Worm (Caenorhabditis elegans) whole organism, L4 larva: ENCODE measurements around the gene T20B5.2.
A peak's percentile ranks its signal among the peaks of the same experiment; 100 is the strongest.

Experiments
- D1046.2 ChIP-seq: fragments of 200-800 bp; sonication (Bioruptor generic); IDR thresholded peaks from 2 replicates; pipeline ENCODE4 v1.3.6; 2022; ENCODE audit warnings: missing genetic modification characterization, missing compliant biosample characterization
- F10B5.3 ChIP-seq: sonication (generic microtip); optimal IDR thresholded peaks from 2 replicates; lab custom pipeline; 2016; ENCODE audit warnings: mild to moderate bottlenecking, missing genetic modification characterization, missing compliant biosample characterization
- F37D6.2 ChIP-seq: sonication (generic microtip); optimal IDR thresholded peaks from 2 replicates; lab custom pipeline; 2016; ENCODE audit warnings: mild to moderate bottlenecking, missing genetic modification characterization, missing compliant biosample characterization
- ceh-28 ChIP-seq: fragments of 150-350 bp; optimal IDR thresholded peaks from 2 replicates; lab custom pipeline; 2014; ENCODE audit warnings: missing biosample characterization, missing genetic modification reagents, missing genetic modification characterization
- ceh-82 ChIP-seq: sonication (generic microtip); optimal IDR thresholded peaks from 2 replicates; lab custom pipeline; 2017; ENCODE audit warnings: missing biosample characterization, missing genetic modification characterization
- cey-2 ChIP-seq: sonication (generic microtip); optimal IDR thresholded peaks from 3 replicates; lab custom pipeline; 2017; ENCODE audit warnings: missing genetic modification characterization, mild to moderate bottlenecking, missing compliant biosample characterization, antibody characterized with exemption, borderline replicate concordance; ENCODE audit not compliant: insufficient read depth
- ctbp-1 ChIP-seq: fragments of 200-800 bp; sonication (Bioruptor generic); IDR thresholded peaks from 2 replicates; pipeline ENCODE4 v1.3.6; 2022; ENCODE audit warnings: missing genetic modification reagents, missing genetic modification characterization, missing compliant biosample characterization
- daf-12 ChIP-seq: fragments of 150-350 bp; optimal IDR thresholded peaks from 2 replicates; lab custom pipeline; 2014; ENCODE audit warnings: missing biosample characterization, missing genetic modification reagents, missing genetic modification characterization
- daf-16 ChIP-seq, 3 experiments: sonication (generic microtip); optimal IDR thresholded peaks; 2 replicates each; lab custom pipeline; 2016 to 2017; ENCODE audit warnings: missing genetic modification characterization in 3 of 3, missing genetic modification reagents in 3 of 3, mild to moderate bottlenecking in 2 of 3, missing compliant biosample characterization in 2 of 3, missing biosample characterization in 1 of 3, moderate library complexity in 1 of 3
- daf-8 ChIP-seq: fragments of 200-800 bp; sonication (Bioruptor generic); IDR thresholded peaks from 2 replicates; pipeline ENCODE4 v1.3.6; 2022; ENCODE audit warnings: missing genetic modification characterization, missing compliant biosample characterization
- dmd-6 ChIP-seq: fragments of 200-800 bp; sonication (Bioruptor generic); IDR thresholded peaks from 2 replicates; pipeline ENCODE4 v1.3.6; 2022; ENCODE audit warnings: missing genetic modification reagents, missing genetic modification characterization, missing compliant biosample characterization
- duxl-1 ChIP-seq: sonication (generic microtip); optimal IDR thresholded peaks from 2 replicates; lab custom pipeline; 2016; ENCODE audit warnings: mild to moderate bottlenecking, missing genetic modification characterization, moderate library complexity, missing compliant biosample characterization; ENCODE audit not compliant: poor library complexity
- dve-1 ChIP-seq: sonication (generic microtip); optimal IDR thresholded peaks from 2 replicates; lab custom pipeline; 2017; ENCODE audit warnings: antibody characterized with exemption, mild to moderate bottlenecking, missing genetic modification characterization, missing compliant biosample characterization; ENCODE audit not compliant: insufficient read depth
- fkh-10 ChIP-seq: fragments of 150-350 bp; optimal IDR thresholded peaks from 2 replicates; lab custom pipeline; 2014; ENCODE audit warnings: missing biosample characterization, missing genetic modification reagents, missing genetic modification characterization
- hif-1 ChIP-seq, 2 experiments: sonication (generic microtip); optimal IDR thresholded peaks; 2 replicates each; lab custom pipeline; 2016 to 2017; ENCODE audit warnings: missing compliant biosample characterization in 2 of 2, missing genetic modification characterization in 2 of 2, missing genetic modification reagents in 2 of 2, missing genotype in 2 of 2, mild to moderate bottlenecking in 1 of 2
- hlh-30 ChIP-seq: sonication (generic microtip); optimal IDR thresholded peaks from 2 replicates; lab custom pipeline; 2017; ENCODE audit warnings: antibody characterized with exemption, mild to moderate bottlenecking, missing genetic modification characterization, missing compliant biosample characterization; ENCODE audit not compliant: insufficient read depth
- jun-1 ChIP-seq: fragments of 150-350 bp; optimal IDR thresholded peaks from 2 replicates; lab custom pipeline; 2014; ENCODE audit warnings: missing biosample characterization, missing genetic modification reagents, missing genetic modification characterization
- lim-7 ChIP-seq: fragments of 200-800 bp; sonication (Bioruptor generic); IDR thresholded peaks from 2 replicates; pipeline ENCODE4 v1.3.6; 2022; ENCODE audit warnings: missing genetic modification characterization, missing compliant biosample characterization
- lin-13 ChIP-seq: fragments of 150-350 bp; optimal IDR thresholded peaks from 2 replicates; lab custom pipeline; 2014; ENCODE audit warnings: missing biosample characterization, missing genetic modification reagents, missing genetic modification characterization
- lin-39 ChIP-seq: fragments of 150-350 bp; optimal IDR thresholded peaks from 2 replicates; lab custom pipeline; 2014; ENCODE audit warnings: missing biosample characterization, missing genetic modification reagents, missing genetic modification characterization
- lir-3 ChIP-seq: sonication (generic microtip); optimal IDR thresholded peaks from 2 replicates; lab custom pipeline; 2016; ENCODE audit warnings: mild to moderate bottlenecking, missing genetic modification characterization, missing compliant biosample characterization
- madf-5 ChIP-seq, 2 experiments: fragments of 200-800 bp; sonication (Bioruptor generic); IDR thresholded peaks; 2 replicates each; pipeline ENCODE4 v1.3.6; 2022; ENCODE audit warnings: missing compliant biosample characterization in 2 of 2, missing genetic modification characterization in 2 of 2
- madf-9 ChIP-seq: fragments of 200-800 bp; sonication (Bioruptor generic); conservative IDR thresholded peaks from 2 replicates; pipeline ENCODE4 v1.3.6; 2022; ENCODE audit warnings: missing genetic modification reagents, missing genetic modification characterization, missing compliant biosample characterization
- mdt-29 ChIP-seq: fragments of 200-800 bp; sonication (Bioruptor generic); IDR thresholded peaks from 2 replicates; pipeline ENCODE4 v1.3.6; 2022; ENCODE audit warnings: missing genetic modification reagents, missing genetic modification characterization, missing compliant biosample characterization
- mes-2 ChIP-seq: sonication (generic microtip); optimal IDR thresholded peaks from 2 replicates; lab custom pipeline; 2016; ENCODE audit warnings: missing genotype, mild to moderate bottlenecking, missing genetic modification characterization, missing compliant biosample characterization; ENCODE audit not compliant: poor library complexity, severe bottlenecking
- mxl-2 ChIP-seq: fragments of 200-800 bp; sonication (Bioruptor generic); conservative IDR thresholded peaks from 2 replicates; pipeline ENCODE4 v1.3.6; 2022; ENCODE audit warnings: missing genetic modification reagents, missing genetic modification characterization, missing compliant biosample characterization
- mxl-3 ChIP-seq: fragments of 200-800 bp; sonication (Bioruptor generic); optimal IDR thresholded peaks from 2 replicates; lab custom pipeline; 2018; ENCODE audit warnings: mild to moderate bottlenecking, missing genetic modification characterization, missing compliant biosample characterization
- nhr-28 ChIP-seq: fragments of 150-350 bp; optimal IDR thresholded peaks from 2 replicates; lab custom pipeline; 2014; ENCODE audit warnings: missing biosample characterization, missing genetic modification characterization
- nhr-41 ChIP-seq: fragments of 200-800 bp; sonication (Bioruptor generic); IDR thresholded peaks from 2 replicates; pipeline ENCODE4 v1.3.6; 2022; ENCODE audit warnings: missing genetic modification reagents, missing genetic modification characterization, missing compliant biosample characterization
- nhr-48 ChIP-seq: sonication (generic microtip); optimal IDR thresholded peaks from 2 replicates; lab custom pipeline; 2016; ENCODE audit warnings: mild to moderate bottlenecking, missing genetic modification characterization, missing compliant biosample characterization
- nhr-6 ChIP-seq: fragments of 150-350 bp; optimal IDR thresholded peaks from 2 replicates; lab custom pipeline; 2014; ENCODE audit warnings: missing biosample characterization, missing genetic modification characterization
- nhr-77 ChIP-seq: fragments of 150-350 bp; optimal IDR thresholded peaks from 2 replicates; lab custom pipeline; 2014; ENCODE audit warnings: missing biosample characterization, missing genetic modification characterization
- pqm-1 ChIP-seq: sonication (generic microtip); optimal IDR thresholded peaks from 2 replicates; lab custom pipeline; 2017; ENCODE audit warnings: missing biosample characterization, missing genetic modification characterization
- saeg-2 ChIP-seq: fragments of 200-800 bp; sonication (Bioruptor generic); IDR thresholded peaks from 2 replicates; pipeline ENCODE4 v1.3.6; 2022; ENCODE audit warnings: missing genetic modification reagents, missing genetic modification characterization, missing compliant biosample characterization
- tra-1 ChIP-seq: fragments of 200-800 bp; sonication (Bioruptor generic); IDR thresholded peaks from 2 replicates; pipeline ENCODE4 v1.3.6; 2022; ENCODE audit warnings: missing genetic modification reagents, missing genetic modification characterization, missing compliant biosample characterization
- unc-39 ChIP-seq: sonication (generic microtip); optimal IDR thresholded peaks from 2 replicates; lab custom pipeline; 2017; ENCODE audit warnings: missing biosample characterization, missing genetic modification characterization
- unc-62 ChIP-seq, 3 experiments: fragments of 150-350 bp in 1 of 3; sonication (generic microtip); optimal IDR thresholded peaks in 2 of 3; peaks in 1 of 3; 1 replicate in 1 of 3; 2 replicates in 2 of 3; lab custom pipeline; 2014 to 2017; ENCODE audit warnings: missing biosample characterization in 3 of 3, missing genetic modification characterization in 3 of 3, missing genetic modification reagents in 3 of 3, missing genotype in 1 of 3
- vab-7 ChIP-seq: fragments of 200-800 bp; sonication (Bioruptor generic); IDR thresholded peaks from 2 replicates; pipeline ENCODE4 v1.3.6; 2022; ENCODE audit warnings: missing genetic modification reagents, missing genetic modification characterization, missing compliant biosample characterization
- zfp-2 ChIP-seq: sonication (generic microtip); optimal IDR thresholded peaks from 2 replicates; lab custom pipeline; 2016; ENCODE audit warnings: mild to moderate bottlenecking, missing genetic modification characterization, missing compliant biosample characterization

The T20B5.2 gene

DNA sequence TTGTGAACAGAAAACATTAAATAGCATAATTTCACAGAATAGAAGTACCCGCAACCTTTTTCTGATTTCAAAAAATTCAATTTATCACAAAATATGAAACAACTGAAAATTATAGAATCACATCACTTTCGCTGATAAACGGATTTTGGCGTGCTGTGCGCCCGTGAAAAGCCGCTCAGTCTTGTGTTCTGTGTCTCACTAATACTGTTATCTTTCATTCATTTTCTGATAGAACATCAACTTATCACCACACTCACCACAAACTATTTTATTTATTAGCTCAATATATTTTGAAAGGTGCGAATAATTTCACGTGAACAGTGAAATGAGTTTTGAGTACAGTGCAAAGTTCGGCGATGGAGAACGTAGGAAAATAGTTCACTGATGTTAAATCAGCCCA is 33.1 kb downstream of the T20B5.2 start:
- TF ChIP-seq daf-12 (tag; lab: Kevin White, UChicago): no peak
- no peak for TF ChIP-seq daf-16 (GFP tag; optimal IDR thresholded peaks at IDR 0.05; lab: Kevin White, UChicago)
- peak; percentile 77 for TF ChIP-seq daf-16 (tag; optimal IDR thresholded peaks at IDR 0.05; lab: Kevin White, UChicago)
- TF ChIP-seq nhr-48 (tag; lab: Kevin White, UChicago): peak; percentile 27
- TF ChIP-seq nhr-28 (tag; lab: Kevin White, UChicago): peak; percentile 83
- peak; percentile 56 for TF ChIP-seq pqm-1 (tag; lab: Kevin White, UChicago)
- TF ChIP-seq F37D6.2 (tag; lab: Kevin White, UChicago): no peak
- TF ChIP-seq lim-7: no peak
- peak; percentile 13 for TF ChIP-seq hlh-30
- peak; percentile 75 for TF ChIP-seq dve-1 (tag; lab: Kevin White, UChicago)
- TF ChIP-seq zfp-2 (tag; lab: Kevin White, UChicago): no peak
- TF ChIP-seq madf-5 (GFP tag; IDR thresholded peaks at IDR 0.05; lab: Robert Waterston, UW): no peak
- TF ChIP-seq cey-2: no peak
- TF ChIP-seq dmd-6: peak; percentile 67
- TF ChIP-seq nhr-77 (tag; lab: Kevin White, UChicago): no peak

DNA sequence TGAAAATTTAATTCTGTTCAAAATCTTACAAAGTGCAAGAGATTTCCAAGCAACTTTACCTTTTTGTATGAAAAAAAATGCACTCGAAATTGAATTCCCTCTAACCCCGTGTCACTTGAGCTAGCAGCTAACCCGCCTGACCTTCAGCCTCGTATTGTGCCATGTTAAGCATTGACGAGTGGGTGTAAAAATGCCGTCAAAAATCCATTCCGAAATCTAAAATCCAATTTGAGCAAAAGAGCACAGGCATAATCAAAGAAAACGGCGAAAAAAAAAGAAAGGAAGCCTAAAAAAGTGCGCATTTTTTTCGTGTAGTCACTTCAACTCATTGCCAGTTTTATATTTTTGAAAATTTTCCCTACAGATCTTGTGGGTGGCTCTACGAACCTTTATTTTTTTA is 33.5 kb downstream of the T20B5.2 start, which contains the start of gene pkc-2:
TSS of gene pkc-2 (plus strand) at position 318 of the 400 bp plus-strand sequence.
- TF ChIP-seq mxl-3 (GFP tag; lab: Kevin White, UChicago) (no peak), saeg-2 (GFP tag; lab: Robert Waterston, UW) (no peak), fkh-10 (GFP tag; lab: Kevin White, UChicago) (peak; percentile 88), hif-1 (tag; optimal IDR thresholded peaks at IDR 0.05; lab: Kevin White, UChicago) (no peak)

DNA sequence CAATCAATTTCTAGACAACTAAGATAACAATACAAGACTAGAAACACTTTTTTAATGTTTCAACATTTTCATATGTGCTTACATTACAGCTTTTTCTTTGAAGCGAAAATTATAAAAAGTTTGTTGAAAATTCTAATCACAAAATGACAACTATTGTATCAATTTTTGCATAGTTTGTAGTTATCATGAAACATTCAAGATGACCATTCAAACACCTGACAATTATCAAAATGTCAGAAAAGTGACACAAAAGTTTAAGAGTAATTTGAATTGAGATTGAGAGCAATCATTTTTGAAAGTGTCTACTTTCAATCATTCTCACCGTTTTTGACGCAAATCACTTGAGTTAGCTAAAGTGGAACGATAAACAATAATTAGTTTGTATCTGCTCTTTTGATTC is 39.0 kb downstream of the T20B5.2 start:
- TF ChIP-seq daf-16 (GFP tag; optimal IDR thresholded peaks at IDR 0.05; lab: Kevin White, UChicago) (no peak), daf-16 (tag; optimal IDR thresholded peaks at IDR 0.05; lab: Kevin White, UChicago) (peak; percentile 28), ceh-28 (tag; lab: Kevin White, UChicago) (no peak), dmd-6 (peak; percentile 78), nhr-41 (GFP tag; lab: Robert Waterston, UW) (no peak), nhr-28 (tag; lab: Kevin White, UChicago) (peak; percentile 46)

DNA sequence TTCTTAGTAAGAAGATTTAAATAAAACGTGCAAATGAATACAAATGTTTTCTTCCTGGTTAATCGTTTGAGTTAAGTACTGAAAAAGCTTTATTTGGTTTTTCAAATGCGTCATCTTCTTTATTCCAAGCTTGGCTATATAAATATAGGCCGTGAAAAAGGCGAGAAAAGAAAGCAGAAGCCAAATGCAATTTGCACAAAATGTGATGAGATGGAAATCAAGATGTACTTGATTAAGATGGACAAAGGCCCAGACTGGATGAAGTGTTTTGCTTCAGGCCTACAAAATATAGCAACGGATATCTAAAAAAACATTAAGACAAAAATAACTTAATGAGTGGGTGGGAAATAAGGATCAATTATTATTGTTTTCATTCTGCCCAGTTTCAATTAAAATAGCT is 41.3 kb downstream of the T20B5.2 start:
- no peak for TF ChIP-seq daf-8 (GFP tag; lab: Robert Waterston, UW)
- TF ChIP-seq unc-62 (GFP tag; optimal IDR thresholded peaks at IDR 0.05 in 1 of 2; lab: Kevin White, UChicago): peak in 1 of 2 experiments; percentile 28
- no peak for TF ChIP-seq unc-62 (tag; optimal IDR thresholded peaks at IDR 0.05; lab: Kevin White, UChicago)
- TF ChIP-seq, all 104 proteins: peak for 1

DNA sequence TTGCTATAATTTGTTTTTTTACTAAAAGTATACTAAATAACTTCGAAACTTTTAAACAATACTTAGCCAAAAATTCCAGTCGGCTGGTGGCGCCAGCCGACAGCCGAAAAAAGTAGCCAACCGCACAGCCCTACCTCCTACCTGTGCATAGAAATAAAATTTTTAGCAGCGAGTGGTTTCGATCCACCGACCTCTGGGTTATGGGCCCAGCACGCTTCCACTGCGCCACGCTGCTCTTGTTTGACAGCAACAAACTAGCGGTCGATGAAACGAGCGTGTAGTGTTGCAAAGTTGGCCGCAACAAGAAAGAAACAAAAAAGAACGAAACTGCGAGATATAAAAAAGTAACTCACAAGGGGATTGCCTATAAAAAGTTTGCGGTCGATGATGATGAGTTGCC is 42.0 kb downstream of the T20B5.2 start:
- TF ChIP-seq dmd-6 (peak; percentile 48), jun-1 (tag; lab: Kevin White, UChicago) (no peak), ceh-82 (tag; lab: Kevin White, UChicago) (no peak), madf-9 (GFP tag; lab: Robert Waterston, UW) (peak; percentile 58; the same call in 1 of the 2 replicates), saeg-2 (GFP tag; lab: Robert Waterston, UW) (0 out of 2 replicates have a peak, but pooled peaks have one; percentile 46), daf-12 (tag; lab: Kevin White, UChicago) (no peak), lin-13 (peak; percentile 1), F10B5.3 (peak; percentile 17), lir-3 (peak; percentile 42), mes-2 (tag; lab: Kevin White, UChicago) (peak; percentile 81), madf-5 (GFP tag; IDR thresholded peaks at IDR 0.05; lab: Robert Waterston, UW) (peak in 1 of 2 experiments; percentile 44; a peak in 1 of 4 replicates), D1046.2 (GFP tag; lab: Robert Waterston, UW) (peak; percentile 79; the same call in 1 of the 2 replicates), tra-1 (GFP tag; lab: Robert Waterston, UW) (peak; percentile 31; the same call in 1 of the 2 replicates), nhr-6 (tag; lab: Kevin White, UChicago) (peak; percentile 33), ctbp-1 (GFP tag; lab: Robert Waterston, UW) (peak; percentile 64; the same call in 1 of the 2 replicates), vab-7 (peak; percentile 68; the same call in 1 of the 2 replicates), duxl-1 (peak; percentile 39), daf-16 (GFP tag; optimal IDR thresholded peaks at IDR 0.05; lab: Kevin White, UChicago) (peak; percentile 65 to 68), daf-16 (tag; optimal IDR thresholded peaks at IDR 0.05; lab: Kevin White, UChicago) (peak; percentile 48), mxl-2 (no peak), lim-7 (peak; percentile 86), mdt-29 (GFP tag; lab: Robert Waterston, UW) (no peak), mxl-3 (GFP tag; lab: Kevin White, UChicago) (peak; percentile 48), lin-39 (tag; lab: Kevin White, UChicago) (no peak), unc-39 (tag; lab: Kevin White, UChicago) (no peak), ceh-28 (tag; lab: Kevin White, UChicago) (no peak)
